Fruit fly (Drosophila melanogaster): ENCODE data around the gene Or65b.
A peak's percentile ranks its signal among the peaks of the same experiment; 100 is the strongest.

Or65b gene

dm6 chr3L:6315693-6316092 lies 9.7 kb upstream of the Or65b start (continued):
- TF ChIP-seq CoRest (tag; optimal IDR thresholded peaks at IDR 0.05) = peak; percentile 11
- TF ChIP-seq sens-2 (GFP tag; IDR thresholded peaks at IDR 0.05) = no peak
- TF ChIP-seq Sry-δ (GFP tag; optimal IDR thresholded peaks at IDR 0.05) = no peak
- TF ChIP-seq br (optimal IDR thresholded peaks at IDR 0.05) = no peak
- no peak for TF ChIP-seq HLH3B (GFP tag; IDR thresholded peaks at IDR 0.05)
- TF ChIP-seq hbn (GFP tag; IDR thresholded peaks at IDR 0.05; ENCODE audit: partially characterized antibody) = no peak
- TF ChIP-seq CG13123 (GFP tag; optimal IDR thresholded peaks at IDR 0.05) = no peak
- peak; percentile 34 for TF ChIP-seq CG12769 (tag; optimal IDR thresholded peaks at IDR 0.05)
- peak; percentile 1 for TF ChIP-seq PHDP (tag; optimal IDR thresholded peaks at IDR 0.05)
- peak; percentile 1 for TF ChIP-seq Vsx1 (GFP tag; optimal IDR thresholded peaks at IDR 0.05)
- TF ChIP-seq CG9215 (GFP tag; IDR thresholded peaks at IDR 0.05) = no peak
- no peak for TF ChIP-seq sisA (GFP tag; IDR thresholded peaks at IDR 0.05)
- no peak for TF ChIP-seq CG17912 (GFP tag; optimal IDR thresholded peaks at IDR 0.05)
- no peak for TF ChIP-seq lmd (GFP tag; IDR thresholded peaks at IDR 0.05)
- peak; percentile 16 for TF ChIP-seq grau (tag; optimal IDR thresholded peaks at IDR 0.05)
- TF ChIP-seq CG10979 (tag; optimal IDR thresholded peaks at IDR 0.05) = peak; percentile 0
- TF ChIP-seq danr (GFP tag; IDR thresholded peaks at IDR 0.05) = no peak
- TF ChIP-seq CG2712 (tag; optimal IDR thresholded peaks at IDR 0.05) = peak; percentile 28
- no peak for TF ChIP-seq CG10267 (tag; optimal IDR thresholded peaks at IDR 0.05)
- no peak for TF ChIP-seq hth (optimal IDR thresholded peaks at IDR 0.05)
- no peak for TF ChIP-seq gsb-n (tag; optimal IDR thresholded peaks at IDR 0.05)
- 0 out of 3 replicates have a peak, but pooled peaks have one; percentile 14 for TF ChIP-seq CG17361 (GFP tag; IDR thresholded peaks at IDR 0.05)
- TF ChIP-seq CG4854 (GFP tag; optimal IDR thresholded peaks at IDR 0.05) = no peak
- peak; percentile 11 for TF ChIP-seq CG18262 (tag; optimal IDR thresholded peaks at IDR 0.05)
- no peak for TF ChIP-seq CG2199 (GFP tag; IDR thresholded peaks at IDR 0.05)
- no peak for TF ChIP-seq tgo (GFP tag; IDR thresholded peaks at IDR 0.05)
- peak; percentile 17 for TF ChIP-seq nmo (GFP tag; optimal IDR thresholded peaks at IDR 0.05)
- no peak for TF ChIP-seq ttk (GFP tag; IDR thresholded peaks at IDR 0.05)
- TF ChIP-seq D19B (GFP tag; optimal IDR thresholded peaks at IDR 0.05) = peak; percentile 84
- TF ChIP-seq trh (GFP tag; optimal IDR thresholded peaks at IDR 0.05) = no peak
- no peak for TF ChIP-seq CG43689 (GFP tag; IDR thresholded peaks at IDR 0.05)
- TF ChIP-seq grn (GFP tag; optimal IDR thresholded peaks at IDR 0.05) = no peak
- TF ChIP-seq CG12391 (tag; optimal IDR thresholded peaks at IDR 0.05) = peak; percentile 5
- TF ChIP-seq CG3726 (GFP tag; IDR thresholded peaks at IDR 0.05) = no peak
- no peak for TF ChIP-seq HLH54F (GFP tag; optimal IDR thresholded peaks at IDR 0.05)
- TF ChIP-seq Ssrp (tag; optimal IDR thresholded peaks at IDR 0.05) = no peak
- TF ChIP-seq CG31224 (GFP tag; IDR thresholded peaks at IDR 0.05) = no peak
- 0 out of 2 replicates have a peak, but pooled peaks have one; percentile 17 for TF ChIP-seq CG17328 (GFP tag; IDR thresholded peaks at IDR 0.05)
- TF ChIP-seq phol (tag; optimal IDR thresholded peaks at IDR 0.05) = peak; percentile 10

dm6 chr3L:6317494-6317893 lies 7.9 kb upstream of the Or65b start:
- no peak for TF ChIP-seq CG6689 (GFP tag; IDR thresholded peaks at IDR 0.05)
- peak; percentile 46; the same call in 1 of the 2 replicates for TF ChIP-seq Drgx (GFP tag; IDR thresholded peaks at IDR 0.05)

dm6 chr3L:6320311-6320710 lies 5.1 kb upstream of the Or65b start, which contains the start of gene Or65a:
Or65a (plus strand) TSS chr3L:6320611.
- no peak for TF ChIP-seq pan (optimal IDR thresholded peaks at IDR 0.05)
- no peak for TF ChIP-seq pan (GFP tag; optimal IDR thresholded peaks at IDR 0.05 in 1 of 2, IDR thresholded peaks at IDR 0.05 in 1 of 2)
- no peak for TF ChIP-seq ro (GFP tag; IDR thresholded peaks at IDR 0.05)
- TF ChIP-seq CG8944 (GFP tag; optimal IDR thresholded peaks at IDR 0.05) = no peak
- TF ChIP-seq grau (tag; optimal IDR thresholded peaks at IDR 0.05) = no peak
- TF ChIP-seq lov (optimal IDR thresholded peaks at IDR 0.05) = no peak
- TF ChIP-seq lov (GFP tag; IDR thresholded peaks at IDR 0.05) = no peak
- no peak for TF ChIP-seq chn (GFP tag; optimal IDR thresholded peaks at IDR 0.05)
- TF ChIP-seq CG11247 (GFP tag; IDR thresholded peaks at IDR 0.05) = no peak
- no peak for TF ChIP-seq Hmx (GFP tag; optimal IDR thresholded peaks at IDR 0.05)
- no peak for TF ChIP-seq CG7987 (GFP tag; optimal IDR thresholded peaks at IDR 0.05)
- no peak for TF ChIP-seq CG6654 (GFP tag; optimal IDR thresholded peaks at IDR 0.05)
- TF ChIP-seq CG7745 (tag; optimal IDR thresholded peaks at IDR 0.05) = no peak
- no peak for TF ChIP-seq slou (GFP tag; optimal IDR thresholded peaks at IDR 0.05)
